Fruit fly (Drosophila melanogaster): ENCODE data around the gene ko.

ko gene

DNA sequence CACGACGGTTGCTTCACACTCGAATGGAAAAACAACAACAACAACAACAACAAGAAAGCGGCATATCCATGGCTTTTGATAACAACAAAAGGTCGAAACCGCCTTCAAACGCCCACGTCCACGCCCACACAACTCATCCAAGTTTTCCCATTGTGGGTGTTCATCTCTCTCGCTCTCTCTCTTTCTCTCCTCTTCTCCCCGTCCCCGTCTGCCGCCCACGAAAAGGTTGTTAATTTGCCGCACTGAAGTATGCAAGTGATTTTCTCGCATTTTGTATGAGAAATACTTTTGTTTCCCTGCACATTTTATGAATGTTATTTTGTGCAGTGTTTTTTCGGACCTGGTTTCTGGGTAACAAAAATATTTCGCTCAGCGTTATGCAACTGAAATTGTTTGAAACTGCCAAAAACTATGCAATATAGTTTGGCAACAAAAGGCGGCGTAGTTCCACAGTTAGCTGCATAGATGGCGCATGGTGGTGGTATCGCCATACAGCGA lies 81.5 kb downstream of the ko start:
- TF ChIP-seq psq (optimal IDR thresholded peaks at IDR 0.05), result no peak
- TF ChIP-seq ttk (optimal IDR thresholded peaks at IDR 0.05), result no peak
- TF ChIP-seq Sin3A (optimal IDR thresholded peaks at IDR 0.05), result no peak
- no peak for TF ChIP-seq h (optimal IDR thresholded peaks at IDR 0.05)
- TF ChIP-seq Myc (optimal IDR thresholded peaks at IDR 0.05), result no peak
- TF ChIP-seq insv (optimal IDR thresholded peaks at IDR 0.05), result no peak

DNA sequence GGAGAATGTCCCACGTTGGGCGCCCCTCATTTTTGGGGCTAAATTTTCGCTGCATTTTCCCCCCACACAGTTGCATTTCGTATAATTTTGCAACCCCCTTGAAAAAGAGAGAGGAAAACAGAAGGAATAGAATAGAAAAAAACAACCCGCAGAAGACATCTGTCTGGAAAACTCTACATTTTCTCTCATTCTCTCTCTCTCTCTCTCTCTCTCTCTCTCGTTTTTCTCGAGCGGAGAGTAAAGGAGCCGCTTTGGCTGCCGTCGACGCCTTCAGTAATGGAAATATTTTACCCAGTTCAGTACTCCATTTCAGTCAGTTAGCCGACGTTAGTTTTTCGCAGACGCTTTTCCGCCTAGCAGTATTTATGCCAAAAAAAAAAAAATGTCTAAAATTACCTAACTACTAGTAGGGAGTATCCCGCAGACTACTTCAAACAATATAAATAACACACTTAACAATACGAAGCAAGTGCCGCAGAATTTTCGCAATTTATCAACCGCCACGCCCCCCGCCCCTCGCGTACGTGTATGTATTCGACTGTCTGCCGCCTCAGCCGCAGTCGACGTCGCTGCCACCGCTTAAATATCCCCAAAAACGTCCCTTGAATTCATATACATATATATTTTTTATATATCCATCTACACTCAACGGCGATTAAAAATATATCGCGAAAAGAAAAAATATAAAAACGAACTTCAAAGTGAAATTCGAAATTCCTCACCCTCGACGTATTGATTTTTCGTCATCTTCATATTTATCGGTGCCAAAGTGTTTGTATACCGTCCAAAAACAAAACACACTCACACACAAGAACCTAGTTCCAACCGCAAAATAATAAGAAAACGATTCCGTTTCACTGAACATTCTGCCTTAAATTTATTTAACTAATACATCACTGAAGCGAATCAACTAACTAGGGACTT lies 83.0 kb downstream of the ko start:
- TF ChIP-seq psq (optimal IDR thresholded peaks at IDR 0.05), result no peak
- no peak for TF ChIP-seq h (optimal IDR thresholded peaks at IDR 0.05)
- TF ChIP-seq Myc (optimal IDR thresholded peaks at IDR 0.05), result no peak
- TF ChIP-seq Sin3A (optimal IDR thresholded peaks at IDR 0.05), result no peak
- no peak for TF ChIP-seq insv (optimal IDR thresholded peaks at IDR 0.05)
- TF ChIP-seq ttk (optimal IDR thresholded peaks at IDR 0.05), result no peak

DNA sequence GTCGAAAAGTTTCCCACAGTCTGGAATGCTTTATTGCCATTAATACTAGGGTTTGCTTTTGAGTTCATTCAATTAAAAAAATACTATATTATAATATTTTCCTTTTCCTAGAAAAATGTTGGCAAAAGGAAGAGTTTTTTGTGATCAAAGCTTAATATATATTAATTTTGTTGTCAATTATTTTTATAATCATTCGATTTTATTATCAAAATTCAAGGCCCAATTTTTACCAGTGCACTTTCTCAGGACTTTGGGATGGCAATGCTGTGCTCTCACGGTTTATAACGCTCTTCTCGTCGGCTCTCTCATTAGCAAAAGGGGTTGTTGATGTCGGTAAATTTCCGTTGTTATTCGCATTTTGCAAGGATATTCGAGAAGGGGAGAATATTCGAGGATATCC lies 83.9 kb downstream of the ko start:
- TF ChIP-seq Myc (optimal IDR thresholded peaks at IDR 0.05), result no peak
- TF ChIP-seq ttk (optimal IDR thresholded peaks at IDR 0.05), result no peak
- no peak for TF ChIP-seq Sin3A (optimal IDR thresholded peaks at IDR 0.05)
- no peak for TF ChIP-seq psq (optimal IDR thresholded peaks at IDR 0.05)
- TF ChIP-seq insv (optimal IDR thresholded peaks at IDR 0.05), result no peak
- TF ChIP-seq h (optimal IDR thresholded peaks at IDR 0.05), result no peak

DNA sequence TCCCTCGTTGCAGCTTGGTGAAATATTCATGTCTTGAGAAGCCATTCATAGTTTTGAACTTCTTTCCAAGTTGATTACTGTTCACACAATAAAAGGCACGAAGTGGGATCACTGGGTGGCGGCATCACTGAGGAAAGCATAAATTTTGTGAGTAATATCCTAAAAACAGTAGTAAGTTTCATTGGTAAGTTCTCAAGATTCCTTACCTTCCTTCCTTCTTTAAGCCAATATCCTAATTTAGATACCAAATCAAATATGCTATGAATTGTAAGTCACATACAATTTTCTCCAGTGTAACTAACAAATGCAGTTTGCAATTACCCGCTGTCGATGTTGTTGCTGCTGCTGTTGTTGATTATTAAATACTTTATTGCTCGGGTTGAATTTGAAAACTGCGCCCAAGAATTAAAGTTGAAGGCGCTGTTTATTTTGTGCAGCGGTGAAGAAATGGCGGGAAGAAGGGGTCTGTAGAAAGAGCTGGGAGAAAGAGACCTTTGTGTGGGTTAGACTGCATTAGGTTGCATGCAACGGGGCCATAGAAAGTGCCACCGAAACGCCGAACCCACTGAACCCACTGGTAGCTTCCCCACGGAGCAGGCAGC lies 84.8 kb downstream of the ko start:
- TF ChIP-seq insv (optimal IDR thresholded peaks at IDR 0.05) (no peak), psq (optimal IDR thresholded peaks at IDR 0.05) (no peak), ttk (optimal IDR thresholded peaks at IDR 0.05) (no peak), Myc (optimal IDR thresholded peaks at IDR 0.05) (no peak), Sin3A (optimal IDR thresholded peaks at IDR 0.05) (no peak), h (optimal IDR thresholded peaks at IDR 0.05) (no peak)

dm6 chr3L:21044721-21045120 lies 86.2 kb downstream of the ko start:
- TF ChIP-seq psq (optimal IDR thresholded peaks at IDR 0.05) (no peak), insv (optimal IDR thresholded peaks at IDR 0.05) (no peak), Myc (optimal IDR thresholded peaks at IDR 0.05) (no peak), Sin3A (optimal IDR thresholded peaks at IDR 0.05) (no peak), h (optimal IDR thresholded peaks at IDR 0.05) (no peak), ttk (optimal IDR thresholded peaks at IDR 0.05) (no peak)

DNA sequence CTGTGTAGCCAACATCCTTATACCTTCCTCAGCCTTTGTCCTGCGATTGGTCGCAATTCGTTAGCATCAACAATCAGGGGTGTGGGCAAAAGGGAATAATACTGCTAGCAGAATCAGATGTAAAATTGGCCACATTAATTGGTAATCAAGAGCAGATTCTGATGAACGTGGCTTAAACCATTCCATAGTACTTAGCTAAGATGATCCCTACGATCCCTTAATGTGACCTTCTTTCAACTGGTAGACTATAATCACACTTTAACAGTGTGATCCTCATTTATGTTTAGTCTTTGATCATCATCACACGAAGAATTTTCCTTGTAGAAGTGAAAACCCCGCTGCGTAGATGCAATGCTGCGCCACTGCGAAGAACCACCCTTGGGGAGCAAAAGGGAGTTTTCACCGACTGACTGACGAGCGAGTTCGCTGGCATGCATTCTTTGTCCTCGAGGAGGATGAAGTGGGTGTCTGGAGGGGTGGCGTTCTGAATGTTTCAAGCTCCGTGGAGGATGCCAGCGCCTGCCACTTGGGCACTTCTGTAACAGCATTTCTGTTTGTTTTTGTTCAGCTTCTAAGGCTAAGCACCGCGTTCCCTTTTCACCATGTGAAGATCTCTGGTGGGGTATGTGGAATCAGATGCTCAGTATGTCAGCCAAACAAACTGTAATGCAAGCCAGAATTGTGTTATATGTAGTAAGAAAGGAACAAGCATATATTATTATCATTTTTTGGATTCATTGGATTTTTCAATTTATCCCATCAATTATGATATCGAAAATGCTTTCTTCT lies 86.9 kb downstream of the ko start:
- TF ChIP-seq h (optimal IDR thresholded peaks at IDR 0.05), result no peak
- TF ChIP-seq psq (optimal IDR thresholded peaks at IDR 0.05), result no peak
- no peak for TF ChIP-seq Sin3A (optimal IDR thresholded peaks at IDR 0.05)
- no peak for TF ChIP-seq ttk (optimal IDR thresholded peaks at IDR 0.05)
- no peak for TF ChIP-seq Myc (optimal IDR thresholded peaks at IDR 0.05)
- no peak for TF ChIP-seq insv (optimal IDR thresholded peaks at IDR 0.05)

- no peak for TF ChIP-seq insv (optimal IDR thresholded peaks at IDR 0.05)
- no peak for TF ChIP-seq Sin3A (optimal IDR thresholded peaks at IDR 0.05)
- no peak for TF ChIP-seq ttk (optimal IDR thresholded peaks at IDR 0.05)
- no peak for TF ChIP-seq h (optimal IDR thresholded peaks at IDR 0.05)
- TF ChIP-seq Myc (optimal IDR thresholded peaks at IDR 0.05), result no peak
Observed at dm6 chr3L:21043435-21043834, 87.5 kb downstream of the ko start.

DNA sequence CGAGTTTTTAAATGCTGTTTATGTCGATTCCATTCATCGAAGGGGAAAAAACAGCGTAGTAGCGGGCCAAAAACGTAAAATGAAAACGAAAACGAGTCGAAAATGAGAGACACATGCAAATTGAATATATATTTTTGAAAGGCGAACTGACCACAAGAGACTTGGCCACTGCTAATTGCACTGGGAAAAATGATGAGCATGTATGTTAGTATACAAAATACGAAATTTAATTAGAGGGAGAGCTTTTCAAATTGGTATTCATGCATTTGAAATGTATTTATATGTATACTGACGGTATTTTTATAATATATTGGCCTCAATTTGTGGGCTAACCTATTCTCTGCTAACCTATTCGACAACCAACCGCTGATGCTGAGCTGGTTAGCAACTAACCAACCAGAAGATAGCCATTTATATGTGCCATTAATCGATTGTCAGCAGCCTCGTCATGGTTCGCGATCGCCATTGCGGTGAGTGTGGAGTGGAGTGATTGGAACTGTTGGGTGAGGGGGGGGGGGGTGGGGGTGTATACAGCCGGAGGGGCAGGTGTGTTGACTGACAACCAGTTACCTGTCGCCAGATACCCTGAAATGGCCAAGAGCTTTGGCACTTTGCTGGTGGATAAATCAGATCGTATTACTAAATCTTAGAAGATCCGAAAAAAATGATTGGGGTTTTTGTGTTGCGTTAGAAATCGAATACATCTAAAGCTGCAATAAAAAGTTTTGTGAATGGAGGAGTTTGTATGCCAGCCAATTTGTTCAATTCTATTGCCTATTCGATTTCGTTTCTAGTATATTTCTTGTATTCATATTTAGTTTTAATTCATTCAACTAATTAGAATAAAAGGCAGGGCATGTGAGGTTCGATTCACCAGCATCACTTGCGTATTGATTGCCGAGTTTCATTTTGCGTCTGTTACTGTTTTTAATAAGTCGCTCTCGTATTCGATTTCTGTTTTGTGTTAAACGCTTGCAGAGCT lies 88.7 kb downstream of the ko start:
- TF ChIP-seq Sin3A (optimal IDR thresholded peaks at IDR 0.05), result no peak
- TF ChIP-seq psq (optimal IDR thresholded peaks at IDR 0.05), result no peak
- no peak for TF ChIP-seq ttk (optimal IDR thresholded peaks at IDR 0.05)
- no peak for TF ChIP-seq h (optimal IDR thresholded peaks at IDR 0.05)
- TF ChIP-seq Myc (optimal IDR thresholded peaks at IDR 0.05), result no peak
- no peak for TF ChIP-seq insv (optimal IDR thresholded peaks at IDR 0.05)

dm6 chr3L:21040831-21041230 lies 90.1 kb downstream of the ko start:
- TF ChIP-seq insv (optimal IDR thresholded peaks at IDR 0.05), result no peak
- TF ChIP-seq psq (optimal IDR thresholded peaks at IDR 0.05), result no peak
- TF ChIP-seq Myc (optimal IDR thresholded peaks at IDR 0.05), result no peak
- TF ChIP-seq Sin3A (optimal IDR thresholded peaks at IDR 0.05), result no peak

dm6 chr3L:21037404-21037803 lies 93.6 kb downstream of the ko start:
- TF ChIP-seq insv (optimal IDR thresholded peaks at IDR 0.05), result no peak
- no peak for TF ChIP-seq ttk (optimal IDR thresholded peaks at IDR 0.05)
